Fruit fly (Drosophila melanogaster) whole organism, embryonic: ENCODE measurements around the gene Gale.

ENCODE experiments used
- Abd-B ChIP-seq: fragments of 200-800 bp; sonication (Bioruptor generic); optimal IDR thresholded peaks from 2 replicates; lab custom pipeline; 2018; ENCODE audit warnings: missing biosample characterization, mild to moderate bottlenecking, missing genetic modification characterization, moderate library complexity
- Atf-2 ChIP-seq: fragments of 200-800 bp; sonication (Bioruptor generic); optimal IDR thresholded peaks from 2 replicates; lab custom pipeline; 2016; ENCODE audit warnings: missing biosample characterization, missing genetic modification characterization
- Bteb2 ChIP-seq: fragments of 200-800 bp; sonication (Bioruptor generic); optimal IDR thresholded peaks from 2 replicates; lab custom pipeline; 2016; ENCODE audit warnings: missing biosample characterization, missing genetic modification characterization
- CG1024 ChIP-seq: fragments of 200-800 bp; sonication (Bioruptor generic); IDR thresholded peaks from 2 replicates; pipeline ENCODE4 v1.3.6; 2022; ENCODE audit warnings: missing biosample characterization, missing genetic modification characterization
- CG10543 ChIP-seq: fragments of 200-800 bp; sonication (Bioruptor generic); optimal IDR thresholded peaks from 3 replicates; lab custom pipeline; 2017; ENCODE audit warnings: missing biosample characterization, mild to moderate bottlenecking, missing genetic modification characterization, moderate library complexity
- CG11398 ChIP-seq: fragments of 200-800 bp; sonication (Bioruptor generic); optimal IDR thresholded peaks from 2 replicates; lab custom pipeline; 2016; ENCODE audit warnings: missing biosample characterization, missing genetic modification characterization
- CG12391 ChIP-seq: fragments of 200-800 bp; sonication (Bioruptor generic); optimal IDR thresholded peaks from 3 replicates; lab custom pipeline; 2018; ENCODE audit warnings: missing biosample characterization, mild to moderate bottlenecking, missing genetic modification characterization, moderate library complexity
- CG15696 ChIP-seq: fragments of 200-800 bp; sonication (Bioruptor generic); optimal IDR thresholded peaks from 2 replicates; lab custom pipeline; 2019; ENCODE audit warnings: missing biosample characterization, mild to moderate bottlenecking, missing genetic modification characterization, moderate library complexity
- CG1603 ChIP-seq: fragments of 200-800 bp; sonication (Bioruptor generic); optimal IDR thresholded peaks from 2 replicates; lab custom pipeline; 2019; ENCODE audit warnings: missing biosample characterization, mild to moderate bottlenecking, missing genetic modification characterization, moderate library complexity
- CG17568 ChIP-seq: fragments of 200-800 bp; sonication (Bioruptor generic); optimal IDR thresholded peaks from 2 replicates; lab custom pipeline; 2018; ENCODE audit warnings: missing biosample characterization, mild to moderate bottlenecking, missing genetic modification characterization, moderate library complexity
- CG1792 ChIP-seq: fragments of 200-800 bp; sonication (Bioruptor generic); optimal IDR thresholded peaks from 2 replicates; lab custom pipeline; 2016; ENCODE audit warnings: missing biosample characterization, missing genetic modification characterization
- CG2129 ChIP-seq: fragments of 200-800 bp; sonication (Bioruptor generic); IDR thresholded peaks from 2 replicates; pipeline ENCODE4 v1.3.6; 2022; ENCODE audit warnings: missing biosample characterization, missing genetic modification characterization; ENCODE audit not compliant: partially characterized antibody
- CG2202 ChIP-seq: fragments of 200-800 bp; sonication (Bioruptor generic); optimal IDR thresholded peaks from 2 replicates; lab custom pipeline; 2018; ENCODE audit warnings: missing biosample characterization, mild to moderate bottlenecking, missing genetic modification characterization
- CG30431 ChIP-seq: fragments of 200-800 bp; sonication (Bioruptor generic); optimal IDR thresholded peaks from 2 replicates; lab custom pipeline; 2017; ENCODE audit warnings: missing biosample characterization, missing genetic modification characterization
- CG3065 ChIP-seq: fragments of 200-800 bp; sonication (Bioruptor generic); optimal IDR thresholded peaks from 2 replicates; lab custom pipeline; 2016; ENCODE audit warnings: missing biosample characterization, missing genetic modification characterization
- CG31388 ChIP-seq: fragments of 200-800 bp; sonication (Bioruptor generic); optimal IDR thresholded peaks from 2 replicates; lab custom pipeline; 2016; ENCODE audit warnings: missing biosample characterization, missing genetic modification characterization
- CG31441 ChIP-seq: fragments of 200-800 bp; sonication (Bioruptor generic); IDR thresholded peaks from 2 replicates; pipeline ENCODE4 v1.3.6; 2022; ENCODE audit warnings: missing biosample characterization, missing genetic modification characterization
- CG32767 ChIP-seq: fragments of 200-800 bp; sonication (Bioruptor generic); IDR thresholded peaks from 2 replicates; pipeline ENCODE4 v1.3.6; 2022; ENCODE audit warnings: missing biosample characterization, missing genetic modification characterization
- CG32772 ChIP-seq: fragments of 200-800 bp; sonication (Bioruptor generic); IDR thresholded peaks from 2 replicates; pipeline ENCODE4 v1.3.6; 2022; ENCODE audit warnings: missing biosample characterization, missing genetic modification characterization
- CG43689 ChIP-seq: fragments of 200-800 bp; sonication (Bioruptor generic); IDR thresholded peaks from 2 replicates; pipeline ENCODE4 v1.3.6; 2022; ENCODE audit warnings: missing biosample characterization, missing genetic modification characterization
- CG7745 ChIP-seq: fragments of 200-800 bp; sonication (Bioruptor generic); optimal IDR thresholded peaks from 2 replicates; lab custom pipeline; 2018; ENCODE audit warnings: missing biosample characterization, mild to moderate bottlenecking, missing genetic modification characterization, moderate library complexity
- CG9727 ChIP-seq: fragments of 200-800 bp; sonication (Bioruptor generic); optimal IDR thresholded peaks from 3 replicates; lab custom pipeline; 2017; ENCODE audit warnings: missing biosample characterization, mild to moderate bottlenecking, missing genetic modification characterization
- CG9797 ChIP-seq: fragments of 200-800 bp; sonication (Bioruptor generic); optimal IDR thresholded peaks from 3 replicates; lab custom pipeline; 2018; ENCODE audit warnings: missing biosample characterization, mild to moderate bottlenecking, missing genetic modification characterization
- CG9817 ChIP-seq: fragments of 200-800 bp; sonication (Bioruptor generic); optimal IDR thresholded peaks from 2 replicates; lab custom pipeline; 2018; ENCODE audit warnings: missing biosample characterization, mild to moderate bottlenecking, missing genetic modification characterization, moderate library complexity
- CTCF ChIP-seq: fragments of 200-800 bp; sonication (Bioruptor generic); optimal IDR thresholded peaks from 2 replicates; lab custom pipeline; 2017; ENCODE audit warnings: missing biosample characterization, mild to moderate bottlenecking, missing genetic modification characterization, moderate library complexity
- CkIIα-i1 ChIP-seq: fragments of 200-800 bp; sonication (Bioruptor generic); IDR thresholded peaks from 2 replicates; pipeline ENCODE4 v1.3.6; 2022; ENCODE audit warnings: missing biosample characterization, missing genetic modification characterization
- CoRest ChIP-seq: fragments of 200-800 bp; sonication (Bioruptor generic); optimal IDR thresholded peaks from 3 replicates; lab custom pipeline; 2018; ENCODE audit warnings: missing biosample characterization, mild to moderate bottlenecking, missing genetic modification characterization, moderate library complexity
- D ChIP-seq, 2 experiments: fragments of 200-800 bp in 1 of 2; fragments of >200 bp in 1 of 2; sonication (Bioruptor generic) in 1 of 2; optimal IDR thresholded peaks; 2 replicates in 1 of 2; 3 replicates in 1 of 2; lab custom pipeline; 2017; ENCODE audit warnings: mild to moderate bottlenecking in 1 of 2, missing biosample characterization in 1 of 2, missing genetic modification characterization in 1 of 2, missing genetic modification reagents in 1 of 2
- Dip3 ChIP-seq: fragments of 200-800 bp; sonication (Bioruptor generic); optimal IDR thresholded peaks from 3 replicates; lab custom pipeline; 2016; ENCODE audit warnings: missing biosample characterization, missing genetic modification characterization
- Doc3 ChIP-seq: fragments of 200-800 bp; sonication (Bioruptor generic); IDR thresholded peaks from 3 replicates; pipeline ENCODE4 v1.3.6; 2022; ENCODE audit warnings: missing biosample characterization, missing genetic modification characterization; ENCODE audit not compliant: partially characterized antibody
- E2f1 ChIP-seq: fragments of 200-800 bp; sonication (Bioruptor generic); IDR thresholded peaks from 2 replicates; pipeline ENCODE4 v1.3.6; 2022; ENCODE audit warnings: missing biosample characterization, missing genetic modification characterization
- Eip74EF ChIP-seq, 2 experiments: fragments of 200-800 bp in 1 of 2; fragments of >200 bp in 1 of 2; sonication (Bioruptor generic) in 1 of 2; optimal IDR thresholded peaks; 2 replicates each; lab custom pipeline; 2017 to 2019; ENCODE audit warnings: missing biosample characterization in 2 of 2, missing genetic modification characterization in 2 of 2, mild to moderate bottlenecking in 1 of 2, moderate library complexity in 1 of 2
- Ets65A ChIP-seq: fragments of 200-800 bp; sonication (Bioruptor generic); peaks from one replicate; lab custom pipeline; 2016; ENCODE audit warnings: missing biosample characterization, missing genetic modification characterization
- Fer3 ChIP-seq: fragments of 200-800 bp; sonication (Bioruptor generic); optimal IDR thresholded peaks from 2 replicates; lab custom pipeline; 2018; ENCODE audit warnings: missing biosample characterization, mild to moderate bottlenecking, missing genetic modification characterization, moderate library complexity
- Hey ChIP-seq: fragments of 200-800 bp; sonication (Bioruptor generic); optimal IDR thresholded peaks from 3 replicates; lab custom pipeline; 2018; ENCODE audit warnings: missing biosample characterization, mild to moderate bottlenecking, missing genetic modification characterization
- Pdp1 ChIP-seq, 2 experiments: fragments of 200-800 bp; sonication (Bioruptor generic); optimal IDR thresholded peaks; 3 replicates each; lab custom pipeline; 2016; ENCODE audit warnings: missing biosample characterization in 2 of 2, missing genetic modification characterization in 2 of 2, mild to moderate bottlenecking in 1 of 2, moderate library complexity in 1 of 2
- Scr ChIP-seq: fragments of 200-800 bp; sonication (Bioruptor generic); IDR thresholded peaks from 2 replicates; pipeline ENCODE4 v1.3.6; 2022; ENCODE audit warnings: missing biosample characterization, missing genetic modification characterization; ENCODE audit not compliant: partially characterized antibody
- bab2 ChIP-seq: fragments of 200-800 bp; sonication (Bioruptor generic); optimal IDR thresholded peaks from 2 replicates; lab custom pipeline; 2016; ENCODE audit warnings: missing biosample characterization, missing genetic modification characterization
- ci ChIP-seq: fragments of 200-800 bp; sonication (Bioruptor generic); IDR thresholded peaks from 3 replicates; pipeline ENCODE4 v1.3.6; 2022; ENCODE audit warnings: missing biosample characterization, missing genetic modification characterization
- dati ChIP-seq: fragments of 200-800 bp; sonication (Bioruptor generic); IDR thresholded peaks from 2 replicates; pipeline ENCODE4 v1.3.6; 2022; ENCODE audit warnings: missing biosample characterization, missing genetic modification characterization
- dm ChIP-seq: fragments of 200-800 bp; sonication (Bioruptor generic); optimal IDR thresholded peaks from 3 replicates; lab custom pipeline; 2016; ENCODE audit warnings: missing biosample characterization, missing genetic modification characterization
- ems ChIP-seq: fragments of 200-800 bp; sonication (Bioruptor generic); optimal IDR thresholded peaks from 3 replicates; lab custom pipeline; 2016; ENCODE audit warnings: missing biosample characterization, missing genetic modification characterization
- fd64A ChIP-seq: fragments of 200-800 bp; sonication (Bioruptor generic); optimal IDR thresholded peaks from 3 replicates; lab custom pipeline; 2018; ENCODE audit warnings: missing biosample characterization, mild to moderate bottlenecking, missing genetic modification characterization
- insv ChIP-seq, 2 experiments: fragments of 200-800 bp; sonication (Bioruptor generic); optimal IDR thresholded peaks; 3 replicates each; lab custom pipeline; 2016 to 2018; ENCODE audit warnings: missing biosample characterization in 2 of 2, missing genetic modification characterization in 2 of 2
- nom ChIP-seq: fragments of 200-800 bp; sonication (Bioruptor generic); optimal IDR thresholded peaks from 2 replicates; lab custom pipeline; 2017; ENCODE audit warnings: missing biosample characterization, missing genetic modification characterization, mild to moderate bottlenecking, moderate library complexity, missing genetic modification reagents
- odd ChIP-seq: fragments of 200-800 bp; sonication (Bioruptor generic); optimal IDR thresholded peaks from 2 replicates; lab custom pipeline; 2017; ENCODE audit warnings: missing biosample characterization, mild to moderate bottlenecking, missing genetic modification characterization
- ranshi ChIP-seq: fragments of 200-800 bp; sonication (Bioruptor generic); IDR thresholded peaks from 2 replicates; pipeline ENCODE4 v1.3.6; 2022; ENCODE audit warnings: missing biosample characterization, missing genetic modification characterization
- ssp ChIP-seq: fragments of 200-800 bp; sonication (Bioruptor generic); IDR thresholded peaks from 2 replicates; pipeline ENCODE4 v1.3.6; 2022; ENCODE audit warnings: missing biosample characterization, missing genetic modification characterization
- twi ChIP-seq: fragments of 200-800 bp; optimal IDR thresholded peaks from 2 replicates; lab custom pipeline; 2019; ENCODE audit warnings: missing biosample characterization, mild to moderate bottlenecking, missing genetic modification characterization, moderate library complexity
- wdn ChIP-seq: fragments of 200-800 bp; sonication (Bioruptor generic); IDR thresholded peaks from 2 replicates; pipeline ENCODE4 v1.3.6; 2022; ENCODE audit warnings: missing biosample characterization, missing genetic modification characterization

The Gale gene

DNA sequence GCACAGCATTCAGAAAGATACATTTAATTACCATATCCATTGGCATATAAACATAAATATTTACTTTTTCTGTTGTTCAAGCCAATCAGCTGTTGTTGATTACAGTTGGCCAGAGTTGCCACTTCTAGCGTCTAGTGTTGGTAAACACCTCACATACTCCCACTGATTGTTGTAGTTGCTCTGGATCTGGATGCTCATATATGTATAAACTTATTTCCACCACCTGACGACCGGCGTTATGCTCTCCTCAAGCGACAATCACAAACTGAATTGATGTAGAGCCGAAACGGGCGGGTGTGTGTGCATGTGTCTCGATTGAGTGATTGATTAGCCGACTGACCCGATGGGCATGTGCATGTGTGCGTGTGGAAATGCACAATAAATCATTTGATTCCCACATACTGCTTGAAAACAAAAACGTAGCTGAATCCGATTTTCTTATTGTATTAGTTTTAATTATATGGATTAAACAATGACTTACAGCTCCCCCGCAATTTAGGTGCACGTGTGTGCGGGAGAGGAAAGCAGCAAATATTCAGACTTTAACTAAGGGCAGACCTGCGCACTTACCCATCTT, 33.5 kb downstream of the Gale start (continued):
- TF ChIP-seq Eip74EF (GFP tag; optimal IDR thresholded peaks at IDR 0.05; lab: Kevin White, UChicago) = peak in 1 of 2 experiments; percentile 33
- TF ChIP-seq CG11398 (GFP tag; lab: Kevin White, UChicago) = peak; percentile 52
- TF ChIP-seq odd = peak; percentile 24
- TF ChIP-seq CG31388 = no peak
- TF ChIP-seq CG9817 (tag; lab: Kevin White, UChicago) = no peak
- peak; percentile 47 for TF ChIP-seq Scr
- TF ChIP-seq Pdp1 (GFP tag; optimal IDR thresholded peaks at IDR 0.05; lab: Kevin White, UChicago) = peak; percentile 23 to 45
- peak; percentile 56; the same call in 1 of the 2 replicates for TF ChIP-seq CG32767 (GFP tag; lab: Robert Waterston, UW)
- TF ChIP-seq Fer3 (tag; lab: Kevin White, UChicago) = peak; percentile 24
- TF ChIP-seq CTCF (GFP tag; lab: Kevin White, UChicago) = peak; percentile 35
- TF ChIP-seq CG1024 = no peak
- TF ChIP-seq dm (GFP tag; lab: Kevin White, UChicago) = peak; percentile 59
- TF ChIP-seq CG17568 = no peak
- TF ChIP-seq nom (GFP tag; lab: Kevin White, UChicago) = peak; percentile 20
- no peak for TF ChIP-seq CG2129 (GFP tag; lab: Robert Waterston, UW)
- no peak for TF ChIP-seq CG30431 (GFP tag; lab: Kevin White, UChicago)
- TF ChIP-seq wdn = no peak
- peak; percentile 19 for TF ChIP-seq CG9727 (GFP tag; lab: Kevin White, UChicago)
- TF ChIP-seq CG2202 = no peak
- peak; percentile 29 for TF ChIP-seq CG1792 (GFP tag; lab: Kevin White, UChicago)
- TF ChIP-seq ems (GFP tag; lab: Kevin White, UChicago) = peak; percentile 25
- no peak for TF ChIP-seq CG43689 (GFP tag; lab: Robert Waterston, UW)
- peak; percentile 9 for TF ChIP-seq CoRest
- no peak for TF ChIP-seq dati (GFP tag; lab: Robert Waterston, UW)
- TF ChIP-seq Dip3 (GFP tag; lab: Kevin White, UChicago) = peak; percentile 29
- TF ChIP-seq CG12391 (tag; lab: Kevin White, UChicago) = peak; percentile 31
- TF ChIP-seq CG7745 = no peak
- peak; percentile 91 for TF ChIP-seq Ets65A (GFP tag; lab: Kevin White, UChicago)
- TF ChIP-seq twi (tag; lab: Kevin White, UChicago) = peak; percentile 46
- TF ChIP-seq CG15696 (tag; lab: Kevin White, UChicago) = no peak
- TF ChIP-seq bab2 (GFP tag; lab: Kevin White, UChicago) = peak; percentile 33
- TF ChIP-seq fd64A (GFP tag; lab: Kevin White, UChicago) = no peak
- peak; percentile 48 for TF ChIP-seq CG9797
- TF ChIP-seq CG32772 (GFP tag; lab: Robert Waterston, UW) = no peak
- TF ChIP-seq Doc3 (GFP tag; lab: Robert Waterston, UW) = 0 out of 3 replicates have a peak, but pooled peaks have one; percentile 20
- TF ChIP-seq CkIIα-i1 (GFP tag; lab: Robert Waterston, UW) = no peak
- TF ChIP-seq ci (GFP tag; lab: Robert Waterston, UW) = peak; percentile 72
- peak in 1 of 2 experiments; percentile 54 for TF ChIP-seq insv (GFP tag; optimal IDR thresholded peaks at IDR 0.05; lab: Kevin White, UChicago)
- peak; percentile 5 for TF ChIP-seq Atf-2 (GFP tag; lab: Kevin White, UChicago)
- TF ChIP-seq Hey (tag; lab: Kevin White, UChicago) = peak; percentile 35
- no peak for TF ChIP-seq CG3065 (GFP tag; lab: Kevin White, UChicago)
- TF ChIP-seq Bteb2 (GFP tag; lab: Kevin White, UChicago) = peak; percentile 43
- no peak; the same call in 1 of the 2 replicates for TF ChIP-seq ranshi (GFP tag; lab: Robert Waterston, UW)
- TF ChIP-seq CG31441 (GFP tag; lab: Robert Waterston, UW) = 0 out of 2 replicates have a peak, but pooled peaks have one; percentile 23
- TF ChIP-seq Abd-B (GFP tag; lab: Kevin White, UChicago) = peak; percentile 26
- peak; percentile 76 for TF ChIP-seq CG1603 (tag; lab: Kevin White, UChicago)
- TF ChIP-seq E2f1 = no peak
- TF ChIP-seq D (optimal IDR thresholded peaks at IDR 0.05; lab: Kevin White, UChicago) = no peak
- no peak for TF ChIP-seq D (GFP tag; optimal IDR thresholded peaks at IDR 0.05; lab: Kevin White, UChicago)
- peak; percentile 67 for TF ChIP-seq CG10543 (GFP tag; lab: Kevin White, UChicago)
- no peak for TF ChIP-seq ssp (GFP tag; lab: Robert Waterston, UW)
